Fruit fly (Drosophila melanogaster) whole organism, prepupa: ENCODE measurements around the gene CG14118.

Source experiments
- Blimp-1 ChIP-seq: fragments of 200-800 bp; sonication (Bioruptor generic); optimal IDR thresholded peaks from 3 replicates; lab custom pipeline; 2017; ENCODE audit warnings: missing biosample characterization, missing genetic modification characterization, mild to moderate bottlenecking, moderate library complexity, missing genetic modification reagents
- CG1621 ChIP-seq: fragments of 200-800 bp; sonication (Bioruptor generic); optimal IDR thresholded peaks from 3 replicates; lab custom pipeline; 2018; ENCODE audit warnings: missing biosample characterization, mild to moderate bottlenecking, missing genetic modification characterization
- CG6276 ChIP-seq: fragments of 200-800 bp; sonication (Bioruptor generic); optimal IDR thresholded peaks from 2 replicates; lab custom pipeline; 2017; ENCODE audit warnings: missing biosample characterization, mild to moderate bottlenecking, missing genetic modification characterization
- CG8632 ChIP-seq: fragments of 200-800 bp; sonication (Bioruptor generic); optimal IDR thresholded peaks from 3 replicates; lab custom pipeline; 2016; ENCODE audit warnings: missing biosample characterization, missing genetic modification characterization
- Eip93F ChIP-seq: fragments of 200-800 bp; sonication (Bioruptor generic); optimal IDR thresholded peaks from 2 replicates; lab custom pipeline; 2016; ENCODE audit warnings: missing biosample characterization, mild to moderate bottlenecking, missing genetic modification characterization
- Gug ChIP-seq: fragments of 200-800 bp; sonication (Bioruptor generic); IDR thresholded peaks from 2 replicates; pipeline ENCODE4 v1.3.6; 2022; ENCODE audit warnings: missing biosample characterization, missing genetic modification characterization
- Hr38 ChIP-seq: sonication (Bioruptor generic); optimal IDR thresholded peaks from 2 replicates; lab custom pipeline; 2016; ENCODE audit warnings: missing biosample characterization, missing genetic modification characterization
- Hr39 ChIP-seq: fragments of 200-800 bp; sonication (Bioruptor generic); optimal IDR thresholded peaks from 2 replicates; lab custom pipeline; 2016; ENCODE audit warnings: missing biosample characterization, missing genetic modification characterization
- Lpt ChIP-seq: fragments of 200-800 bp; sonication (Bioruptor generic); optimal IDR thresholded peaks from 3 replicates; lab custom pipeline; 2016; ENCODE audit warnings: missing biosample characterization, missing genetic modification characterization
- OdsH ChIP-seq: fragments of 200-800 bp; sonication (Bioruptor generic); optimal IDR thresholded peaks from 3 replicates; lab custom pipeline; 2016; ENCODE audit warnings: missing biosample characterization, missing genetic modification characterization
- Sox102F ChIP-seq: fragments of 200-800 bp; sonication (Bioruptor generic); optimal IDR thresholded peaks from 2 replicates; lab custom pipeline; 2016; ENCODE audit warnings: missing biosample characterization, mild to moderate bottlenecking, missing genetic modification characterization
- achi ChIP-seq: fragments of 200-800 bp; sonication (Bioruptor generic); optimal IDR thresholded peaks from 3 replicates; lab custom pipeline; 2016; ENCODE audit warnings: missing biosample characterization, missing genetic modification characterization
- esn ChIP-seq: fragments of 200-800 bp; sonication (Bioruptor generic); optimal IDR thresholded peaks from 2 replicates; lab custom pipeline; 2016; ENCODE audit warnings: missing biosample characterization, mild to moderate bottlenecking, missing genetic modification characterization, moderate library complexity
- fd85E ChIP-seq: fragments of 200-800 bp; sonication (Bioruptor generic); optimal IDR thresholded peaks from 3 replicates; lab custom pipeline; 2016; ENCODE audit warnings: missing biosample characterization, missing genetic modification characterization

DNA sequence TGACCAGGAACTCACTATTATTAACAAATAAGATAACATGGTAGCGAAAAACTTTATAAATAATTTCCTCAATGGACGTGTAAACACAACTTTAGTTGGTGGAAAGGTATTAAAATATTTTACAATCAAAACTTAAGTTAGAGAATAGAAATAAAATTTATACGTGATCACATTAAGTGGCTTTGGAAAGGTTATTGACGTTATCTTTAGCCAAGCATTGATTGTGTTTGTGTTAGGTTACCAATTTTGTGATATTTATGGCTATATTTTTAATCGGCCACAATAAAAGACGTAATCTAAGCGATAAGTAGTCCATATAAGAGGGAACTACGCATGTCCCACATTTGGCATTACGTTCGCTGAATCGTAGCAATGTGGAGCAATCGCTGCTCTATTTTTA is 7.8 kb upstream of the CG14118 start, which contains the start of gene CG14120:
- TF ChIP-seq Sox102F (GFP tag; lab: Kevin White, UChicago): no peak
- no peak for TF ChIP-seq fd85E (GFP tag; lab: Kevin White, UChicago)
- no peak for TF ChIP-seq CG8632 (GFP tag; lab: Kevin White, UChicago)
- no peak for TF ChIP-seq OdsH (GFP tag; lab: Kevin White, UChicago)
- no peak for TF ChIP-seq CG1621 (tag; lab: Kevin White, UChicago)
- no peak for TF ChIP-seq CG6276 (GFP tag; lab: Kevin White, UChicago)
- TF ChIP-seq esn (GFP tag; lab: Kevin White, UChicago): no peak
- no peak for TF ChIP-seq Hr39 (GFP tag; lab: Kevin White, UChicago)
- no peak for TF ChIP-seq Gug (GFP tag; lab: Robert Waterston, UW)
- TF ChIP-seq Eip93F (GFP tag; lab: Kevin White, UChicago): no peak
- no peak for TF ChIP-seq Hr38 (GFP tag; lab: Kevin White, UChicago)
- TF ChIP-seq Lpt (GFP tag; lab: Kevin White, UChicago): no peak
- TF ChIP-seq Blimp-1 (GFP tag; lab: Kevin White, UChicago): no peak
- TF ChIP-seq achi (GFP tag; lab: Kevin White, UChicago): no peak
